Worm (Caenorhabditis elegans) whole organism, mixed stage, embryonic: ENCODE measurements around the gene cutl-2.

Source experiments
- blmp-1 ChIP-seq: fragments of 150-350 bp; optimal IDR thresholded peaks from 2 replicates; lab custom pipeline; 2014; ENCODE audit warnings: missing biosample characterization, missing genetic modification characterization
- ceh-39 ChIP-seq: fragments of 150-350 bp; optimal IDR thresholded peaks from 2 replicates; lab custom pipeline; 2014; ENCODE audit warnings: missing biosample characterization, missing genetic modification characterization
- ces-1 ChIP-seq: fragments of 150-350 bp; optimal IDR thresholded peaks from 2 replicates; lab custom pipeline; 2014; ENCODE audit warnings: missing biosample characterization, missing genetic modification reagents, missing genetic modification characterization
- elt-3 ChIP-seq: fragments of 150-350 bp; optimal IDR thresholded peaks from 2 replicates; lab custom pipeline; 2014; ENCODE audit warnings: missing biosample characterization, missing genetic modification characterization
- lin-32 ChIP-seq: fragments of 200-800 bp; sonication (Bioruptor generic); optimal IDR thresholded peaks from 2 replicates; lab custom pipeline; 2018; ENCODE audit warnings: mild to moderate bottlenecking, missing genetic modification characterization, missing compliant biosample characterization
- lsy-2 ChIP-seq: fragments of 150-350 bp; optimal IDR thresholded peaks from 2 replicates; lab custom pipeline; 2014; ENCODE audit warnings: missing biosample characterization, missing genetic modification characterization
- nhr-12 ChIP-seq: fragments of 150-350 bp; optimal IDR thresholded peaks from 2 replicates; lab custom pipeline; 2014; ENCODE audit warnings: missing biosample characterization, missing genetic modification characterization
- nhr-28 ChIP-seq: fragments of 150-350 bp; optimal IDR thresholded peaks from 2 replicates; lab custom pipeline; 2014; ENCODE audit warnings: missing biosample characterization, missing genetic modification characterization
- snpc-4 ChIP-seq: fragments of 150-350 bp; optimal IDR thresholded peaks from 2 replicates; lab custom pipeline; 2014; ENCODE audit warnings: missing biosample characterization, missing genetic modification characterization
- sptf-1 ChIP-seq: sonication (generic microtip); optimal IDR thresholded peaks from 2 replicates; lab custom pipeline; 2017; ENCODE audit warnings: mild to moderate bottlenecking, missing genetic modification characterization, moderate library complexity, missing compliant biosample characterization
- unc-39 ChIP-seq: fragments of 150-350 bp; optimal IDR thresholded peaks from 2 replicates; lab custom pipeline; 2014; ENCODE audit warnings: missing biosample characterization, missing genetic modification characterization

DNA sequence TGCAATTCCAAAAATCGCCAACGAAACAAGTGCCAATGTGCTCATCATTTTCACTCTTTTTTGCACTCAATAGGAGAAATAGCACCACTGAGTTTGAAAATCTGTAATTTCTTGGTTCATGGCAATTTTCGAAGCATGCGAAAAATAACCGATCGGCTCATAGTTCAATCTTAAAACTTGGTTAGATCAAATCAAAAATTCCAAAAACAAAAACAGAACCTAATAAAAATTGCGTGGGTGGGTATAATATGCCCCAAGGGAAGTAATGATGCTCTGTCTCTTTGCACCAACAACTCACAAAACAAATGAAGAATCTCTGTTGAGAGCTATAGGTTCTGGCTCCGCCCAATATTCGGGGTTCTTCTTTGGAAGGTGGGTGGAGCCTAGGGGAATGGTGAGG is 32.6 kb downstream of the cutl-2 start, which contains the start of gene nlp-11:
- TF ChIP-seq snpc-4 (no peak), lin-32 (GFP tag; lab: Kevin White, UChicago) (no peak), sptf-1 (no peak), ces-1 (GFP tag; lab: Kevin White, UChicago) (no peak), blmp-1 (no peak), nhr-12 (tag; lab: Kevin White, UChicago) (no peak), ceh-39 (tag; lab: Kevin White, UChicago) (no peak), elt-3 (tag; lab: Kevin White, UChicago) (no peak), nhr-28 (tag; lab: Kevin White, UChicago) (no peak), unc-39 (no peak), lsy-2 (tag; lab: Kevin White, UChicago) (no peak)
